Fruit fly (Drosophila melanogaster): ENCODE measurements around the gene MICU1.

- TF ChIP-seq CG5245 (GFP tag; optimal IDR thresholded peaks at IDR 0.05) = no peak
- no peak for TF ChIP-seq CG10321 (GFP tag; IDR thresholded peaks at IDR 0.05)
- no peak for TF ChIP-seq CG2199 (GFP tag; IDR thresholded peaks at IDR 0.05)
- no peak for TF ChIP-seq so (GFP tag; IDR thresholded peaks at IDR 0.05)
- TF ChIP-seq unc-4 (GFP tag; IDR thresholded peaks at IDR 0.05; ENCODE audit: partially characterized antibody) = no peak
- no peak for TF ChIP-seq br (optimal IDR thresholded peaks at IDR 0.05)
- TF ChIP-seq shn (GFP tag; optimal IDR thresholded peaks at IDR 0.05) = no peak
- TF ChIP-seq CG8089 (GFP tag; optimal IDR thresholded peaks at IDR 0.05) = no peak
- TF ChIP-seq danr (GFP tag; IDR thresholded peaks at IDR 0.05) = no peak
- TF ChIP-seq pnt (GFP tag; optimal IDR thresholded peaks at IDR 0.05) = no peak
Measured at dm6 chr2L:7189674-7190073, 7.6 kb downstream of the MICU1 start, which contains the start of gene CG4496.
